Fruit fly (Drosophila melanogaster) S2 (cell line): Measurements from ENCODE around the gene CG12951.

Experiments used
- CG8478 ChIP-seq: fragments of >200 bp; optimal IDR thresholded peaks from 2 replicates; lab custom pipeline; 2018
- CTCF ChIP-seq, 2 experiments: fragments of >200 bp; optimal IDR thresholded peaks; 2 replicates each; lab custom pipeline; 2018

CG12951 gene

dm6 chr3R:9330231-9330630 is at the start of gene CG12951:
Gene CG12951 (minus strand): TSS chr3R:9330331.
- TF ChIP-seq CG8478 (lab: Kevin White, UChicago) (no peak), CTCF (optimal IDR thresholded peaks at IDR 0.05; lab: Kevin White, UChicago) (no peak)

- TF ChIP-seq CG8478 (lab: Kevin White, UChicago) (no peak), CTCF (optimal IDR thresholded peaks at IDR 0.05; lab: Kevin White, UChicago) (no peak)
Measured at dm6 chr3R:9378644-9379411, 48.7 kb upstream of the CG12951 start.

dm6 chr3R:9376789-9377188 is 46.7 kb upstream of the CG12951 start:
- no peak for TF ChIP-seq CG8478 (lab: Kevin White, UChicago)
- no peak for TF ChIP-seq CTCF (optimal IDR thresholded peaks at IDR 0.05; lab: Kevin White, UChicago)

dm6 chr3R:9370413-9370812 is 40.3 kb upstream of the CG12951 start:
- TF ChIP-seq CTCF (optimal IDR thresholded peaks at IDR 0.05; lab: Kevin White, UChicago) (no peak), CG8478 (lab: Kevin White, UChicago) (no peak)

- TF ChIP-seq CTCF (optimal IDR thresholded peaks at IDR 0.05; lab: Kevin White, UChicago) (no peak), CG8478 (lab: Kevin White, UChicago) (no peak)
Measured at dm6 chr3R:9365893-9366500, 35.9 kb upstream of the CG12951 start.

- TF ChIP-seq CTCF (optimal IDR thresholded peaks at IDR 0.05; lab: Kevin White, UChicago) (no peak), CG8478 (lab: Kevin White, UChicago) (no peak)
Measured at dm6 chr3R:9365121-9365520, 35.0 kb upstream of the CG12951 start, which contains the start of gene Srr. Gene Srr (plus strand): TSS chr3R:9365398.

dm6 chr3R:9363066-9363719 is 33.1 kb upstream of the CG12951 start, which contains the start of gene CG18473:
Gene CG18473 (plus strand): TSS chr3R:9363305.
- TF ChIP-seq CTCF (optimal IDR thresholded peaks at IDR 0.05; lab: Kevin White, UChicago), result no peak
- TF ChIP-seq CG8478 (lab: Kevin White, UChicago), result no peak

dm6 chr3R:9359393-9359792 is 29.3 kb upstream of the CG12951 start:
- no peak for TF ChIP-seq CG8478 (lab: Kevin White, UChicago)
- TF ChIP-seq CTCF (optimal IDR thresholded peaks at IDR 0.05; lab: Kevin White, UChicago), result no peak

- TF ChIP-seq CTCF (optimal IDR thresholded peaks at IDR 0.05; lab: Kevin White, UChicago), result no peak
Measured at dm6 chr3R:9355195-9355594, 25.1 kb upstream of the CG12951 start, which contains the start of gene CG43675. Gene CG43675 (plus strand): TSS chr3R:9355495.

- TF ChIP-seq CG8478 (lab: Kevin White, UChicago) (no peak), CTCF (optimal IDR thresholded peaks at IDR 0.05; lab: Kevin White, UChicago) (no peak)
Measured at dm6 chr3R:9353276-9353652, 23.1 kb upstream of the CG12951 start.

- TF ChIP-seq CTCF (optimal IDR thresholded peaks at IDR 0.05; lab: Kevin White, UChicago) (no peak), CG8478 (lab: Kevin White, UChicago) (no peak)
Measured at dm6 chr3R:9352595-9353275, 22.6 kb upstream of the CG12951 start.

- no peak for TF ChIP-seq CG8478 (lab: Kevin White, UChicago)
- no peak for TF ChIP-seq CTCF (optimal IDR thresholded peaks at IDR 0.05; lab: Kevin White, UChicago)
Measured at dm6 chr3R:9351415-9352379, 21.6 kb upstream of the CG12951 start.

dm6 chr3R:9350561-9351379 is 20.6 kb upstream of the CG12951 start:
- TF ChIP-seq CG8478 (lab: Kevin White, UChicago) (no peak), CTCF (optimal IDR thresholded peaks at IDR 0.05; lab: Kevin White, UChicago) (no peak)
